Worm (Caenorhabditis elegans) whole organism, L3 larva: ENCODE measurements around the gene Y32F6B.9.

Experiments
- ceh-28 ChIP-seq: fragments of 150-350 bp; optimal IDR thresholded peaks from 2 replicates; lab custom pipeline; 2014; ENCODE audit warnings: missing biosample characterization, missing genetic modification reagents, missing genetic modification characterization
- egl-27 ChIP-seq: sonication (generic microtip); optimal IDR thresholded peaks from 4 replicates; lab custom pipeline; 2017; ENCODE audit warnings: missing biosample characterization, missing genetic modification reagents, missing genetic modification characterization
- ztf-11 ChIP-seq: fragments of 150-350 bp; optimal IDR thresholded peaks from 2 replicates; lab custom pipeline; 2014; ENCODE audit warnings: missing biosample characterization, missing genetic modification characterization

ce11 chrV:10516702-10517101 lies 38.2 kb downstream of the Y32F6B.9 start:
- TF ChIP-seq ztf-11 (tag; lab: Kevin White, UChicago), result no peak
- no peak for TF ChIP-seq ceh-28 (tag; lab: Kevin White, UChicago)
- no peak for TF ChIP-seq egl-27
